Worm (Caenorhabditis elegans) whole organism, midembryonic: ENCODE measurements around the gene pelo-1.

ENCODE experiments used
- T22C8.4 ChIP-seq: fragments of 200-800 bp; sonication (Bioruptor generic); IDR thresholded peaks from 2 replicates; pipeline ENCODE4 v1.3.6; 2022; ENCODE audit warnings: missing genetic modification characterization, missing compliant biosample characterization
- cog-1 ChIP-seq: sonication (generic microtip); optimal IDR thresholded peaks from 2 replicates; lab custom pipeline; 2016; ENCODE audit warnings: missing genetic modification characterization, missing compliant biosample characterization
- flt-1 ChIP-seq: fragments of 200-800 bp; sonication (Bioruptor generic); IDR thresholded peaks from 2 replicates; pipeline ENCODE4 v1.3.6; 2022; ENCODE audit warnings: missing genetic modification characterization, missing compliant biosample characterization
- klf-2 ChIP-seq: fragments of 200-800 bp; sonication (Bioruptor generic); conservative IDR thresholded peaks from 2 replicates; pipeline ENCODE4 v1.3.6; 2022; ENCODE audit warnings: missing genetic modification reagents, missing genetic modification characterization, missing compliant biosample characterization
- med-1 ChIP-seq: sonication (generic microtip); optimal IDR thresholded peaks from 2 replicates; lab custom pipeline; 2017; ENCODE audit warnings: missing genetic modification characterization, mild to moderate bottlenecking, missing compliant biosample characterization, antibody characterized with exemption, missing genetic modification reagents; ENCODE audit not compliant: insufficient read depth
- tab-1 ChIP-seq: fragments of 200-800 bp; sonication (Bioruptor generic); IDR thresholded peaks from 2 replicates; pipeline ENCODE4 v1.3.6; 2022; ENCODE audit warnings: missing genetic modification characterization, missing compliant biosample characterization
- ztf-23 ChIP-seq: fragments of 200-800 bp; sonication (Bioruptor generic); IDR thresholded peaks from 2 replicates; pipeline ENCODE4 v1.3.6; 2022; ENCODE audit warnings: missing genetic modification reagents, missing genetic modification characterization, missing compliant biosample characterization
- ztf-29 ChIP-seq: fragments of 200-800 bp; sonication (Bioruptor generic); IDR thresholded peaks from 2 replicates; pipeline ENCODE4 v1.3.6; 2022; ENCODE audit warnings: missing genetic modification reagents, missing genetic modification characterization, missing compliant biosample characterization

DNA sequence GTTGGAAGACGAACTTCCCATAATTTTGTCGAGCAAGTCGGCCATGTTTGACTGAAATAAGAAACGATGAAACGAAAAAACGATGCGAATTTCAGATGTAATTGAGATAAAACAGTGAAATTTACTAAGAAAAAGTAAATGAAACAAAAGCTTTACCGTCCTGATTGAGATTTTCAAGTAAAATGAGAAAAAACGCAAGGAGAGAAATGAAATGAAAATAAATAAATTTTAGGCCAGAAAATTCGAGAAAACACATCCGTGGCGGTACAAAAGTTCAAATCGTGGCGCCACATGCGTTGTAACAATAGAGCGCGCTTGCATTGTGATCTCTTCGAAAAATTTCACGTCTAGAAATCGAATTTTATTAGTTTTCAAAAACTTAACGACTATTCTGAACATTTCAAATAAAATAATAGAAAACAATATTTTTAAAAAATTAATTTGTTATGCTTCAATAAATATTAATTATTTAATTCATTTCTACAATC is 27.9 kb downstream of the pelo-1 start, which contains the start of the genes hrde-1 and C16C10.13:
- no peak for TF ChIP-seq cog-1 (tag; lab: Kevin White, UChicago)
- no peak for TF ChIP-seq ztf-29
- TF ChIP-seq flt-1 (GFP tag; lab: Robert Waterston, UW), result no peak
- no peak for TF ChIP-seq ztf-23 (GFP tag; lab: Robert Waterston, UW)
- no peak for TF ChIP-seq klf-2 (GFP tag; lab: Robert Waterston, UW)
- TF ChIP-seq tab-1, result no peak
- no peak for TF ChIP-seq med-1 (GFP tag; lab: Kevin White, UChicago)
- no peak for TF ChIP-seq T22C8.4 (GFP tag; lab: Robert Waterston, UW)
